Worm (Caenorhabditis elegans): ENCODE measurements around the gene Y32B12A.5.

Y32B12A.5 gene

ce11 chrV:16459377-16459776 is 28.0 kb downstream of the Y32B12A.5 start:
- no peak for TF ChIP-seq mab-5 (tag; optimal IDR thresholded peaks at IDR 0.05)
- no peak for TF ChIP-seq lsy-2 (tag; optimal IDR thresholded peaks at IDR 0.05)
- TF ChIP-seq snpc-4 (tag; optimal IDR thresholded peaks at IDR 0.05) = no peak
- no peak for TF ChIP-seq ztf-11 (tag; optimal IDR thresholded peaks at IDR 0.05)
- TF ChIP-seq ceh-43 (GFP tag; optimal IDR thresholded peaks at IDR 0.05) = no peak
- no peak for TF ChIP-seq unc-120 (tag; optimal IDR thresholded peaks at IDR 0.05; ENCODE audit: poor library complexity, severe bottlenecking)
- no peak for TF ChIP-seq drap-1 (GFP tag; optimal IDR thresholded peaks at IDR 0.05)
- no peak for TF ChIP-seq tbx-8 (GFP tag; optimal IDR thresholded peaks at IDR 0.05)
- TF ChIP-seq pha-4 (tag; optimal IDR thresholded peaks at IDR 0.05) = no peak

ce11 chrV:16458714-16459113 is 28.7 kb downstream of the Y32B12A.5 start, which contains the start of gene str-15:
Gene str-15 (minus strand): TSS chrV:16458814.
- no peak for TF ChIP-seq lin-13 (tag; optimal IDR thresholded peaks at IDR 0.05)
- TF ChIP-seq flh-1 (GFP tag; optimal IDR thresholded peaks at IDR 0.05) = no peak
- TF ChIP-seq M03D4.4 (tag; optimal IDR thresholded peaks at IDR 0.05) = no peak
- TF ChIP-seq cnd-1 (tag; optimal IDR thresholded peaks at IDR 0.05) = no peak
- no peak for TF ChIP-seq snpc-4 (tag; optimal IDR thresholded peaks at IDR 0.05)
- no peak for TF ChIP-seq unc-62 (GFP tag; optimal IDR thresholded peaks at IDR 0.05)
- no peak for TF ChIP-seq ham-2 (GFP tag; optimal IDR thresholded peaks at IDR 0.05)
- no peak for TF ChIP-seq mep-1 (tag; optimal IDR thresholded peaks at IDR 0.05)
- TF ChIP-seq ceh-43 (GFP tag; optimal IDR thresholded peaks at IDR 0.05) = no peak
- no peak for TF ChIP-seq blmp-1 (tag; optimal IDR thresholded peaks at IDR 0.05)
- TF ChIP-seq zip-8 (tag; optimal IDR thresholded peaks at IDR 0.05) = no peak
- TF ChIP-seq ceh-83 (GFP tag; optimal IDR thresholded peaks at IDR 0.05) = no peak
- TF ChIP-seq hlh-1 (tag; optimal IDR thresholded peaks at IDR 0.05) = no peak

- TF ChIP-seq blmp-1 (tag; optimal IDR thresholded peaks at IDR 0.05) = no peak
- no peak for TF ChIP-seq M03D4.4 (tag; optimal IDR thresholded peaks at IDR 0.05)
- no peak for TF ChIP-seq nhr-12 (tag; optimal IDR thresholded peaks at IDR 0.05)
- TF ChIP-seq drap-1 (GFP tag; optimal IDR thresholded peaks at IDR 0.05) = no peak
- TF ChIP-seq mls-2 (tag; optimal IDR thresholded peaks at IDR 0.05) = no peak
- TF ChIP-seq bed-3 (GFP tag; optimal IDR thresholded peaks at IDR 0.05) = no peak
- TF ChIP-seq snpc-4 (tag; optimal IDR thresholded peaks at IDR 0.05) = no peak
- no peak for TF ChIP-seq mep-1 (tag; optimal IDR thresholded peaks at IDR 0.05)
- no peak for TF ChIP-seq zip-8 (tag; optimal IDR thresholded peaks at IDR 0.05)
- no peak for TF ChIP-seq unc-62 (GFP tag; optimal IDR thresholded peaks at IDR 0.05)
- no peak for TF ChIP-seq unc-120 (tag; optimal IDR thresholded peaks at IDR 0.05; ENCODE audit: poor library complexity, severe bottlenecking)
- TF ChIP-seq hlh-1 (tag; optimal IDR thresholded peaks at IDR 0.05) = no peak
- no peak for TF ChIP-seq nhr-2 (tag; optimal IDR thresholded peaks at IDR 0.05)
- TF ChIP-seq mab-5 (tag; optimal IDR thresholded peaks at IDR 0.05) = no peak
- no peak for TF ChIP-seq pha-4 (tag; optimal IDR thresholded peaks at IDR 0.05)
These were observed 32.3 kb downstream of the Y32B12A.5 start, which contains the start of gene str-14 for ce11 chrV:16455065-16455464. Gene str-14 (minus strand): TSS chrV:16455165.

ce11 chrV:16447735-16448134 is 39.6 kb downstream of the Y32B12A.5 start, which contains the start of gene T08G3.13:
Gene T08G3.13 (plus strand): TSS chrV:16448035.
- TF ChIP-seq snpc-4 (tag; optimal IDR thresholded peaks at IDR 0.05) (no peak), elt-1 (tag; optimal IDR thresholded peaks at IDR 0.05; ENCODE audit: borderline replicate concordance, insufficient read depth) (no peak), ham-2 (GFP tag; optimal IDR thresholded peaks at IDR 0.05) (no peak), nhr-76 (tag; optimal IDR thresholded peaks at IDR 0.05) (no peak), elt-3 (tag; optimal IDR thresholded peaks at IDR 0.05) (no peak), mab-5 (tag; optimal IDR thresholded peaks at IDR 0.05) (no peak), hlh-1 (tag; optimal IDR thresholded peaks at IDR 0.05) (no peak), nhr-2 (tag; optimal IDR thresholded peaks at IDR 0.05) (no peak), unc-62 (GFP tag; optimal IDR thresholded peaks at IDR 0.05) (no peak), nhr-12 (tag; optimal IDR thresholded peaks at IDR 0.05) (no peak), nhr-28 (tag; optimal IDR thresholded peaks at IDR 0.05) (no peak), zip-8 (tag; optimal IDR thresholded peaks at IDR 0.05) (no peak), mep-1 (tag; optimal IDR thresholded peaks at IDR 0.05) (no peak), lin-13 (tag; optimal IDR thresholded peaks at IDR 0.05) (no peak), drap-1 (GFP tag; optimal IDR thresholded peaks at IDR 0.05) (no peak), nhr-237 (tag; optimal IDR thresholded peaks at IDR 0.05) (no peak), sptf-1 (tag; optimal IDR thresholded peaks at IDR 0.05) (no peak), pha-4 (tag; optimal IDR thresholded peaks at IDR 0.05) (no peak), ceh-43 (GFP tag; optimal IDR thresholded peaks at IDR 0.05) (no peak)

ce11 chrV:16446191-16446590 is 41.2 kb downstream of the Y32B12A.5 start:
- TF ChIP-seq lin-32 (GFP tag; optimal IDR thresholded peaks at IDR 0.05) (no peak), nhr-28 (tag; optimal IDR thresholded peaks at IDR 0.05) (no peak), drap-1 (GFP tag; optimal IDR thresholded peaks at IDR 0.05) (no peak), ces-1 (GFP tag; optimal IDR thresholded peaks at IDR 0.05) (no peak), elt-3 (tag; optimal IDR thresholded peaks at IDR 0.05) (no peak), ceh-83 (GFP tag; optimal IDR thresholded peaks at IDR 0.05) (no peak), sem-2 (GFP tag; optimal IDR thresholded peaks at IDR 0.05) (no peak), mep-1 (tag; optimal IDR thresholded peaks at IDR 0.05) (no peak), bed-3 (GFP tag; optimal IDR thresholded peaks at IDR 0.05) (no peak), lin-13 (tag; optimal IDR thresholded peaks at IDR 0.05) (no peak), flh-1 (GFP tag; optimal IDR thresholded peaks at IDR 0.05) (no peak), cnd-1 (tag; optimal IDR thresholded peaks at IDR 0.05) (no peak), mls-2 (tag; optimal IDR thresholded peaks at IDR 0.05) (no peak), pha-4 (tag; optimal IDR thresholded peaks at IDR 0.05) (no peak), nhr-2 (tag; optimal IDR thresholded peaks at IDR 0.05) (no peak), ztf-11 (tag; optimal IDR thresholded peaks at IDR 0.05) (no peak), snpc-4 (tag; optimal IDR thresholded peaks at IDR 0.05) (no peak), nhr-237 (tag; optimal IDR thresholded peaks at IDR 0.05) (no peak)

All from whole organism, mixed stage, embryonic.